Worm (Caenorhabditis elegans) whole organism, young adult: ENCODE results near the gene T11G6.3.

Source experiments
- B0035.1 ChIP-seq: sonication (generic microtip); optimal IDR thresholded peaks from 2 replicates; lab custom pipeline; 2016; ENCODE audit warnings: missing genetic modification characterization, mild to moderate bottlenecking, missing compliant biosample characterization, missing genotype, missing genetic modification reagents
- B0261.1 ChIP-seq: sonication (generic microtip); optimal IDR thresholded peaks from 2 replicates; lab custom pipeline; 2016; ENCODE audit warnings: mild to moderate bottlenecking, missing genetic modification characterization, moderate library complexity, missing compliant biosample characterization
- F37B4.10 ChIP-seq: fragments of 200-800 bp; sonication (Bioruptor generic); IDR thresholded peaks from 2 replicates; pipeline ENCODE4 v1.3.6; 2022; ENCODE audit warnings: missing genetic modification characterization, missing compliant biosample characterization
- F49E8.2 ChIP-seq: sonication (generic microtip); optimal IDR thresholded peaks from 3 replicates; lab custom pipeline; 2017; ENCODE audit warnings: missing genetic modification characterization, mild to moderate bottlenecking, missing compliant biosample characterization, antibody characterized with exemption, moderate library complexity; ENCODE audit not compliant: insufficient read depth
- K12H6.12 ChIP-seq: fragments of 200-800 bp; sonication (Bioruptor generic); optimal IDR thresholded peaks from 2 replicates; lab custom pipeline; 2018; ENCODE audit warnings: mild to moderate bottlenecking, missing genetic modification characterization, missing compliant biosample characterization
- Y79H2A.3 ChIP-seq: fragments of 200-800 bp; sonication (Bioruptor generic); conservative IDR thresholded peaks from 2 replicates; pipeline ENCODE4 v1.3.6; 2022; ENCODE audit warnings: missing genetic modification reagents, missing genetic modification characterization, missing compliant biosample characterization
- aptf-3 ChIP-seq: fragments of 200-800 bp; sonication (Bioruptor generic); IDR thresholded peaks from 2 replicates; pipeline ENCODE4 v1.3.6; 2022; ENCODE audit warnings: missing genetic modification characterization, missing compliant biosample characterization
- atf-7 ChIP-seq: sonication (generic microtip); optimal IDR thresholded peaks from 2 replicates; lab custom pipeline; 2017; ENCODE audit warnings: mild to moderate bottlenecking, missing genetic modification characterization, missing compliant biosample characterization
- athp-1 ChIP-seq: sonication (generic microtip); optimal IDR thresholded peaks from 2 replicates; lab custom pipeline; 2017; ENCODE audit warnings: mild to moderate bottlenecking, missing genetic modification characterization, missing compliant biosample characterization
- attf-5 ChIP-seq: fragments of 200-800 bp; sonication (Bioruptor generic); optimal IDR thresholded peaks from 2 replicates; lab custom pipeline; 2018; ENCODE audit warnings: mild to moderate bottlenecking, missing genetic modification characterization, missing compliant biosample characterization
- bed-2 ChIP-seq: fragments of 200-800 bp; sonication (Bioruptor generic); IDR thresholded peaks from 2 replicates; pipeline ENCODE4 v1.3.6; 2022; ENCODE audit warnings: missing genetic modification reagents, missing genetic modification characterization, missing compliant biosample characterization
- cebp-1 ChIP-seq, 2 experiments: fragments of 200-800 bp in 1 of 2; sonication (Bioruptor generic) in 1 of 2; sonication (generic microtip) in 1 of 2; IDR thresholded peaks in 1 of 2; optimal IDR thresholded peaks in 1 of 2; 2 replicates each; pipeline versions ENCODE4 v1.3.6 to Lab custom; 2017 to 2022; ENCODE audit warnings: missing compliant biosample characterization in 2 of 2, missing genetic modification characterization in 2 of 2, mild to moderate bottlenecking in 1 of 2, missing genetic modification reagents in 1 of 2, moderate library complexity in 1 of 2
- cebp-2 ChIP-seq: fragments of 200-800 bp; sonication (Bioruptor generic); IDR thresholded peaks from 2 replicates; pipeline ENCODE4 v1.3.6; 2022; ENCODE audit warnings: missing genetic modification characterization, missing compliant biosample characterization
- ceh-40 ChIP-seq: fragments of 200-800 bp; sonication (Bioruptor generic); IDR thresholded peaks from 2 replicates; pipeline ENCODE4 v1.3.6; 2022; ENCODE audit warnings: missing genetic modification characterization, missing compliant biosample characterization
- ceh-79 ChIP-seq: sonication (generic microtip); optimal IDR thresholded peaks from 2 replicates; lab custom pipeline; 2017; ENCODE audit warnings: mild to moderate bottlenecking, missing genetic modification characterization, missing compliant biosample characterization
- chd-7 ChIP-seq: sonication (generic microtip); optimal IDR thresholded peaks from 2 replicates; lab custom pipeline; 2016; ENCODE audit warnings: mild to moderate bottlenecking, missing genetic modification characterization, moderate library complexity, missing compliant biosample characterization
- dox-1 ChIP-seq: fragments of 200-800 bp; sonication (Bioruptor generic); IDR thresholded peaks from 2 replicates; pipeline ENCODE4 v1.3.6; 2022; ENCODE audit warnings: missing genetic modification reagents, missing genetic modification characterization, missing compliant biosample characterization
- fkh-3 ChIP-seq: sonication (generic microtip); optimal IDR thresholded peaks from 2 replicates; lab custom pipeline; 2016; ENCODE audit warnings: mild to moderate bottlenecking, missing genetic modification characterization, missing compliant biosample characterization
- him-1 ChIP-seq: sonication (generic microtip); optimal IDR thresholded peaks from 2 replicates; lab custom pipeline; 2016; ENCODE audit warnings: missing genotype, missing genetic modification reagents, missing genetic modification characterization, missing compliant biosample characterization
- hlh-12 ChIP-seq: sonication (generic microtip); optimal IDR thresholded peaks from 2 replicates; lab custom pipeline; 2016; ENCODE audit warnings: missing genetic modification characterization, missing compliant biosample characterization
- hmg-1.2 ChIP-seq: fragments of 200-800 bp; sonication (Bioruptor generic); IDR thresholded peaks from 2 replicates; pipeline ENCODE4 v1.3.6; 2022; ENCODE audit warnings: missing genetic modification reagents, missing genetic modification characterization, missing compliant biosample characterization
- hsf-1 ChIP-seq: fragments of 200-800 bp; sonication (Bioruptor generic); IDR thresholded peaks from 2 replicates; pipeline ENCODE4 v1.3.6; 2022; ENCODE audit warnings: missing genetic modification reagents, missing genetic modification characterization, missing compliant biosample characterization
- let-526 ChIP-seq: fragments of 200-800 bp; sonication (Bioruptor generic); IDR thresholded peaks from 2 replicates; pipeline ENCODE4 v1.3.6; 2022; ENCODE audit warnings: missing genetic modification reagents, missing genetic modification characterization, missing compliant biosample characterization
- let-607 ChIP-seq, 2 experiments: fragments of 200-800 bp in 1 of 2; sonication (Bioruptor generic) in 1 of 2; sonication (generic microtip) in 1 of 2; optimal IDR thresholded peaks; 2 replicates each; lab custom pipeline; 2016 to 2018; ENCODE audit warnings: mild to moderate bottlenecking in 2 of 2, missing compliant biosample characterization in 2 of 2, missing genetic modification characterization in 2 of 2, moderate library complexity in 2 of 2, missing genotype in 1 of 2
- lin-26 ChIP-seq: fragments of 200-800 bp; sonication (Bioruptor generic); IDR thresholded peaks from 2 replicates; pipeline ENCODE4 v1.3.6; 2022; ENCODE audit warnings: missing genetic modification reagents, missing genetic modification characterization, missing compliant biosample characterization
- lsy-27 ChIP-seq: sonication (generic microtip); optimal IDR thresholded peaks from 2 replicates; lab custom pipeline; 2017; ENCODE audit warnings: missing genetic modification characterization, mild to moderate bottlenecking, missing compliant biosample characterization, antibody characterized with exemption, missing genotype, borderline replicate concordance; ENCODE audit not compliant: insufficient read depth
- mcd-1 ChIP-seq: fragments of 200-800 bp; sonication (Bioruptor generic); IDR thresholded peaks from 2 replicates; pipeline ENCODE4 v1.3.6; 2022; ENCODE audit warnings: missing genetic modification reagents, missing genetic modification characterization, missing compliant biosample characterization
- mel-28 ChIP-seq: sonication (generic microtip); optimal IDR thresholded peaks from 2 replicates; lab custom pipeline; 2016; ENCODE audit warnings: borderline replicate concordance, mild to moderate bottlenecking, missing genetic modification characterization, missing compliant biosample characterization
- nfya-1 ChIP-seq: sonication (generic microtip); optimal IDR thresholded peaks from 2 replicates; lab custom pipeline; 2017; ENCODE audit warnings: antibody characterized with exemption, missing compliant biosample characterization, missing genetic modification characterization, borderline replicate concordance; ENCODE audit not compliant: insufficient read depth
- nhr-179 ChIP-seq: sonication (generic microtip); optimal IDR thresholded peaks from 2 replicates; lab custom pipeline; 2016; ENCODE audit warnings: mild to moderate bottlenecking, missing genetic modification characterization, missing compliant biosample characterization
- nhr-80 ChIP-seq: sonication (generic microtip); optimal IDR thresholded peaks from 2 replicates; lab custom pipeline; 2016; ENCODE audit warnings: missing genetic modification characterization, missing compliant biosample characterization
- pbrm-1 ChIP-seq: fragments of 200-800 bp; sonication (Bioruptor generic); IDR thresholded peaks from 2 replicates; pipeline ENCODE4 v1.3.6; 2022; ENCODE audit warnings: missing genetic modification reagents, missing genetic modification characterization, missing compliant biosample characterization
- sdz-38 ChIP-seq: sonication (generic microtip); optimal IDR thresholded peaks from 2 replicates; lab custom pipeline; 2016; ENCODE audit warnings: missing genotype, missing genetic modification characterization, missing compliant biosample characterization
- somi-1 ChIP-seq: fragments of 200-800 bp; sonication (Bioruptor generic); optimal IDR thresholded peaks from 2 replicates; lab custom pipeline; 2018; ENCODE audit warnings: mild to moderate bottlenecking, missing genetic modification characterization, missing compliant biosample characterization
- zfh-2 ChIP-seq: fragments of 200-800 bp; sonication (Bioruptor generic); conservative IDR thresholded peaks from 2 replicates; pipeline ENCODE4 v1.3.6; 2022; ENCODE audit warnings: missing genetic modification reagents, missing genetic modification characterization, missing compliant biosample characterization
- zim-3 ChIP-seq: sonication (generic microtip); optimal IDR thresholded peaks from 2 replicates; lab custom pipeline; 2017; ENCODE audit warnings: mild to moderate bottlenecking, missing genetic modification characterization, moderate library complexity, missing compliant biosample characterization
- ztf-18 ChIP-seq: sonication (generic microtip); optimal IDR thresholded peaks from 2 replicates; lab custom pipeline; 2016; ENCODE audit warnings: missing genotype, mild to moderate bottlenecking, missing genetic modification characterization, missing compliant biosample characterization
- ztf-6 ChIP-seq: fragments of 200-800 bp; sonication (Bioruptor generic); IDR thresholded peaks from 2 replicates; pipeline ENCODE4 v1.3.6; 2022; ENCODE audit warnings: missing genetic modification reagents, missing genetic modification characterization, missing compliant biosample characterization

T11G6.3 gene

ce11 chrIV:10821672-10822304 is 33.2 kb downstream of the T11G6.3 start (continued):
- peak; percentile 45 for TF ChIP-seq cebp-1 (GFP tag; IDR thresholded peaks at IDR 0.05; lab: Robert Waterston, UW)
- peak; percentile 73 for TF ChIP-seq cebp-1 (tag; optimal IDR thresholded peaks at IDR 0.05; lab: Kevin White, UChicago)
- peak; percentile 85 for TF ChIP-seq K12H6.12
- TF ChIP-seq hlh-12 (tag; lab: Kevin White, UChicago) = no peak
- TF ChIP-seq B0261.1 (tag; lab: Kevin White, UChicago) = no peak
- TF ChIP-seq nfya-1 (tag; lab: Kevin White, UChicago) = no peak

ce11 chrIV:10820837-10821671 is 34.0 kb downstream of the T11G6.3 start:
- TF ChIP-seq chd-7 (tag; lab: Kevin White, UChicago) (no peak), lin-26 (peak; percentile 21; the same call in 1 of the 2 replicates), aptf-3 (0 out of 2 replicates have a peak, but pooled peaks have one; percentile 5), nhr-179 (tag; lab: Kevin White, UChicago) (no peak), fkh-3 (tag; lab: Kevin White, UChicago) (peak; percentile 32), hsf-1 (GFP tag; lab: Robert Waterston, UW) (peak; percentile 68; the same call in 1 of the 2 replicates), ceh-40 (GFP tag; lab: Robert Waterston, UW) (0 out of 2 replicates have a peak, but pooled peaks have one; percentile 4)

ce11 chrIV:10820114-10820513 is 34.9 kb downstream of the T11G6.3 start:
- TF ChIP-seq nhr-80 (tag; lab: Kevin White, UChicago) (peak; percentile 87), Y79H2A.3 (GFP tag; lab: Robert Waterston, UW) (no peak), zim-3 (tag; lab: Kevin White, UChicago) (no peak), let-607 (tag; optimal IDR thresholded peaks at IDR 0.05; lab: Kevin White, UChicago) (peak in 1 of 2 experiments; percentile 41), sdz-38 (tag; lab: Kevin White, UChicago) (no peak), lsy-27 (tag; lab: Kevin White, UChicago) (no peak), ceh-79 (tag; lab: Kevin White, UChicago) (no peak), dox-1 (GFP tag; lab: Robert Waterston, UW) (peak; percentile 37; the same call in 1 of the 2 replicates), cebp-1 (GFP tag; IDR thresholded peaks at IDR 0.05; lab: Robert Waterston, UW) (no peak), cebp-1 (tag; optimal IDR thresholded peaks at IDR 0.05; lab: Kevin White, UChicago) (peak; percentile 21), hmg-1.2 (GFP tag; lab: Robert Waterston, UW) (0 out of 2 replicates have a peak, but pooled peaks have one; percentile 10), atf-7 (tag; lab: Kevin White, UChicago) (peak; percentile 33), attf-5 (peak; percentile 49)

ce11 chrIV:10819049-10819448 is 36.0 kb downstream of the T11G6.3 start:
- TF ChIP-seq chd-7 (tag; lab: Kevin White, UChicago) (peak; percentile 17), lsy-27 (tag; lab: Kevin White, UChicago) (no peak), him-1 (no peak), B0035.1 (tag; lab: Kevin White, UChicago) (no peak), K12H6.12 (peak; percentile 35), pbrm-1 (GFP tag; lab: Robert Waterston, UW) (0 out of 2 replicates have a peak, but pooled peaks have one; percentile 6), atf-7 (tag; lab: Kevin White, UChicago) (peak; percentile 36), athp-1 (tag; lab: Kevin White, UChicago) (no peak), F37B4.10 (no peak), cebp-2 (GFP tag; lab: Robert Waterston, UW) (no peak), mel-28 (no peak), zfh-2 (GFP tag; lab: Robert Waterston, UW) (peak; percentile 75), let-526 (GFP tag; lab: Robert Waterston, UW) (no peak), mcd-1 (GFP tag; lab: Robert Waterston, UW) (no peak), somi-1 (GFP tag; lab: Kevin White, UChicago) (no peak), bed-2 (GFP tag; lab: Robert Waterston, UW) (no peak), ztf-6 (GFP tag; lab: Robert Waterston, UW) (no peak), ztf-18 (no peak), F49E8.2 (tag; lab: Kevin White, UChicago) (no peak)
